Fruit fly (Drosophila melanogaster): ENCODE results near the gene CG7903.

- TF ChIP-seq tj (GFP tag; optimal IDR thresholded peaks at IDR 0.05) (no peak), CG33017 (tag; optimal IDR thresholded peaks at IDR 0.05) (no peak), toe (GFP tag; optimal IDR thresholded peaks at IDR 0.05) (no peak), bab1 (GFP tag; optimal IDR thresholded peaks at IDR 0.05) (no peak), CG5204 (GFP tag; optimal IDR thresholded peaks at IDR 0.05) (no peak), pad (GFP tag; optimal IDR thresholded peaks at IDR 0.05) (no peak), CG12768 (GFP tag; optimal IDR thresholded peaks at IDR 0.05) (no peak), CG7045 (GFP tag; optimal IDR thresholded peaks at IDR 0.05) (no peak), CG7101 (tag; optimal IDR thresholded peaks at IDR 0.05) (no peak), Crg-1 (GFP tag; optimal IDR thresholded peaks at IDR 0.05) (no peak)
These were observed 19.4 kb upstream of the CG7903 start for dm6 chr3R:30014480-30014879.
